Worm (Caenorhabditis elegans) whole organism, midembryonic: ENCODE data around the gene immp-1.

ENCODE experiments used
- T22C8.4 ChIP-seq: fragments of 200-800 bp; sonication (Bioruptor generic); IDR thresholded peaks from 2 replicates; pipeline ENCODE4 v1.3.6; 2022; ENCODE audit warnings: missing genetic modification characterization, missing compliant biosample characterization
- cog-1 ChIP-seq: sonication (generic microtip); optimal IDR thresholded peaks from 2 replicates; lab custom pipeline; 2016; ENCODE audit warnings: missing genetic modification characterization, missing compliant biosample characterization
- flt-1 ChIP-seq: fragments of 200-800 bp; sonication (Bioruptor generic); IDR thresholded peaks from 2 replicates; pipeline ENCODE4 v1.3.6; 2022; ENCODE audit warnings: missing genetic modification characterization, missing compliant biosample characterization
- klf-2 ChIP-seq: fragments of 200-800 bp; sonication (Bioruptor generic); conservative IDR thresholded peaks from 2 replicates; pipeline ENCODE4 v1.3.6; 2022; ENCODE audit warnings: missing genetic modification reagents, missing genetic modification characterization, missing compliant biosample characterization
- med-1 ChIP-seq: sonication (generic microtip); optimal IDR thresholded peaks from 2 replicates; lab custom pipeline; 2017; ENCODE audit warnings: missing genetic modification characterization, mild to moderate bottlenecking, missing compliant biosample characterization, antibody characterized with exemption, missing genetic modification reagents; ENCODE audit not compliant: insufficient read depth
- ref-1 ChIP-seq: fragments of 200-800 bp; sonication (Bioruptor generic); conservative IDR thresholded peaks from 2 replicates; pipeline ENCODE4 v1.3.6; 2022; ENCODE audit warnings: missing genetic modification reagents, missing genetic modification characterization, missing compliant biosample characterization
- tab-1 ChIP-seq: fragments of 200-800 bp; sonication (Bioruptor generic); IDR thresholded peaks from 2 replicates; pipeline ENCODE4 v1.3.6; 2022; ENCODE audit warnings: missing genetic modification characterization, missing compliant biosample characterization
- ztf-23 ChIP-seq: fragments of 200-800 bp; sonication (Bioruptor generic); IDR thresholded peaks from 2 replicates; pipeline ENCODE4 v1.3.6; 2022; ENCODE audit warnings: missing genetic modification reagents, missing genetic modification characterization, missing compliant biosample characterization
- ztf-29 ChIP-seq: fragments of 200-800 bp; sonication (Bioruptor generic); IDR thresholded peaks from 2 replicates; pipeline ENCODE4 v1.3.6; 2022; ENCODE audit warnings: missing genetic modification reagents, missing genetic modification characterization, missing compliant biosample characterization

Gene immp-1

ce11 chrIII:11774508-11775000, at the start of gene immp-1:
TSS of gene immp-1 (plus strand) at chrIII:11774950.
- no peak for TF ChIP-seq T22C8.4 (GFP tag; lab: Robert Waterston, UW)
- no peak for TF ChIP-seq ztf-23 (GFP tag; lab: Robert Waterston, UW)
- TF ChIP-seq tab-1 (GFP tag; lab: Robert Waterston, UW), result no peak
- no peak for TF ChIP-seq ztf-29 (GFP tag; lab: Robert Waterston, UW)
- TF ChIP-seq cog-1 (tag; lab: Kevin White, UChicago), result no peak

- TF ChIP-seq med-1 (GFP tag; lab: Kevin White, UChicago) (no peak), klf-2 (no peak), ztf-29 (GFP tag; lab: Robert Waterston, UW) (no peak), ztf-23 (GFP tag; lab: Robert Waterston, UW) (no peak), ref-1 (GFP tag; lab: Robert Waterston, UW) (no peak), cog-1 (tag; lab: Kevin White, UChicago) (no peak), flt-1 (no peak), T22C8.4 (GFP tag; lab: Robert Waterston, UW) (no peak)
Observed at ce11 chrIII:11726590-11726989, 48.2 kb upstream of the immp-1 start, which contains the start of gene Y41C4A.12. TSS of gene Y41C4A.12 (minus strand) at chrIII:11726690.

ce11 chrIII:11727010-11727409, 47.7 kb upstream of the immp-1 start:
- TF ChIP-seq klf-2 (no peak), ztf-23 (GFP tag; lab: Robert Waterston, UW) (no peak), med-1 (GFP tag; lab: Kevin White, UChicago) (no peak), cog-1 (tag; lab: Kevin White, UChicago) (no peak), flt-1 (no peak), T22C8.4 (GFP tag; lab: Robert Waterston, UW) (no peak), tab-1 (GFP tag; lab: Robert Waterston, UW) (no peak), ref-1 (GFP tag; lab: Robert Waterston, UW) (no peak), ztf-29 (GFP tag; lab: Robert Waterston, UW) (no peak)

ce11 chrIII:11730312-11730711, 44.4 kb upstream of the immp-1 start, which contains the start of gene Y41C4A.18:
TSS of gene Y41C4A.18 (plus strand) at chrIII:11730612.
- no peak for TF ChIP-seq cog-1 (tag; lab: Kevin White, UChicago)
- no peak for TF ChIP-seq ztf-23 (GFP tag; lab: Robert Waterston, UW)
- no peak for TF ChIP-seq klf-2
- no peak for TF ChIP-seq flt-1

ce11 chrIII:11730850-11731249, 43.9 kb upstream of the immp-1 start:
- no peak for TF ChIP-seq ref-1 (GFP tag; lab: Robert Waterston, UW)
- TF ChIP-seq med-1 (GFP tag; lab: Kevin White, UChicago), result no peak
- TF ChIP-seq ztf-29 (GFP tag; lab: Robert Waterston, UW), result no peak
- no peak for TF ChIP-seq flt-1

ce11 chrIII:11731491-11731890, 43.3 kb upstream of the immp-1 start:
- TF ChIP-seq ztf-29 (GFP tag; lab: Robert Waterston, UW), result no peak
- TF ChIP-seq ref-1 (GFP tag; lab: Robert Waterston, UW), result no peak
- no peak for TF ChIP-seq flt-1
- no peak for TF ChIP-seq cog-1 (tag; lab: Kevin White, UChicago)
- TF ChIP-seq tab-1 (GFP tag; lab: Robert Waterston, UW), result no peak
- no peak for TF ChIP-seq klf-2
- no peak for TF ChIP-seq ztf-23 (GFP tag; lab: Robert Waterston, UW)
- no peak for TF ChIP-seq med-1 (GFP tag; lab: Kevin White, UChicago)
- TF ChIP-seq T22C8.4 (GFP tag; lab: Robert Waterston, UW), result no peak

- no peak for TF ChIP-seq T22C8.4 (GFP tag; lab: Robert Waterston, UW)
- no peak for TF ChIP-seq med-1 (GFP tag; lab: Kevin White, UChicago)
- TF ChIP-seq flt-1, result no peak
- no peak for TF ChIP-seq tab-1 (GFP tag; lab: Robert Waterston, UW)
- TF ChIP-seq ztf-29 (GFP tag; lab: Robert Waterston, UW), result no peak
- no peak for TF ChIP-seq ref-1 (GFP tag; lab: Robert Waterston, UW)
- no peak for TF ChIP-seq ztf-23 (GFP tag; lab: Robert Waterston, UW)
- TF ChIP-seq cog-1 (tag; lab: Kevin White, UChicago), result no peak
- TF ChIP-seq klf-2, result no peak
Observed at ce11 chrIII:11732056-11732455, 42.7 kb upstream of the immp-1 start, which contains the start of gene Y41C4A.21. TSS of gene Y41C4A.21 (plus strand) at chrIII:11732356.

- TF ChIP-seq ref-1 (GFP tag; lab: Robert Waterston, UW) (no peak), T22C8.4 (GFP tag; lab: Robert Waterston, UW) (peak; percentile 80)
Observed at ce11 chrIII:11732943-11733342, 41.8 kb upstream of the immp-1 start.

- no peak for TF ChIP-seq tab-1 (GFP tag; lab: Robert Waterston, UW)
- no peak for TF ChIP-seq ztf-29 (GFP tag; lab: Robert Waterston, UW)
- TF ChIP-seq flt-1, result no peak
- TF ChIP-seq ref-1 (GFP tag; lab: Robert Waterston, UW), result no peak
- no peak for TF ChIP-seq ztf-23 (GFP tag; lab: Robert Waterston, UW)
- no peak for TF ChIP-seq cog-1 (tag; lab: Kevin White, UChicago)
- no peak for TF ChIP-seq med-1 (GFP tag; lab: Kevin White, UChicago)
- no peak for TF ChIP-seq klf-2
- no peak for TF ChIP-seq T22C8.4 (GFP tag; lab: Robert Waterston, UW)
Observed at ce11 chrIII:11737527-11737926, 37.2 kb upstream of the immp-1 start, which contains the start of gene sup-1. TSS of gene sup-1 (minus strand) at chrIII:11737627.

- no peak for TF ChIP-seq flt-1
- TF ChIP-seq cog-1 (tag; lab: Kevin White, UChicago), result no peak
- no peak for TF ChIP-seq med-1 (GFP tag; lab: Kevin White, UChicago)
Observed at ce11 chrIII:11738482-11738881, 36.3 kb upstream of the immp-1 start.
